Worm (Caenorhabditis elegans) whole organism, L2 larva: ENCODE data around the gene F22B7.1.

Source experiments
- C34F6.9 ChIP-seq: fragments of 150-350 bp; optimal IDR thresholded peaks from 2 replicates; lab custom pipeline; 2014; ENCODE audit warnings: missing biosample characterization, missing genetic modification characterization
- F13H6.1 ChIP-seq: sonication (generic microtip); optimal IDR thresholded peaks from 2 replicates; lab custom pipeline; 2016; ENCODE audit warnings: missing genetic modification characterization, missing compliant biosample characterization
- ZK546.5 ChIP-seq: sonication (generic microtip); optimal IDR thresholded peaks from 2 replicates; lab custom pipeline; 2017; ENCODE audit warnings: missing biosample characterization, missing genetic modification characterization
- aly-2 ChIP-seq: fragments of 150-350 bp; optimal IDR thresholded peaks from 2 replicates; lab custom pipeline; 2014; ENCODE audit warnings: missing biosample characterization, missing genetic modification characterization
- ama-1 ChIP-seq: fragments of 150-350 bp; optimal IDR thresholded peaks from 2 replicates; lab custom pipeline; 2018; ENCODE audit warnings: inconsistent platforms
- ceh-16 ChIP-seq: fragments of 150-350 bp; optimal IDR thresholded peaks from 2 replicates; lab custom pipeline; 2014; ENCODE audit warnings: missing biosample characterization, missing genetic modification characterization
- ceh-82 ChIP-seq: fragments of 150-350 bp; optimal IDR thresholded peaks from 2 replicates; lab custom pipeline; 2014; ENCODE audit warnings: missing biosample characterization, missing genetic modification characterization
- crh-2 ChIP-seq: sonication (generic microtip); optimal IDR thresholded peaks from 2 replicates; lab custom pipeline; 2017; ENCODE audit warnings: missing biosample characterization, missing genetic modification characterization
- egl-27 ChIP-seq: sonication (generic microtip); optimal IDR thresholded peaks from 3 replicates; lab custom pipeline; 2017; ENCODE audit warnings: missing biosample characterization, missing genetic modification reagents, missing genetic modification characterization
- elt-1 ChIP-seq: fragments of 150-350 bp; optimal IDR thresholded peaks from 2 replicates; lab custom pipeline; 2014; ENCODE audit warnings: missing biosample characterization, missing genetic modification characterization
- elt-3 ChIP-seq: sonication (generic microtip); optimal IDR thresholded peaks from 2 replicates; lab custom pipeline; 2017; ENCODE audit warnings: missing biosample characterization, missing genetic modification characterization
- fos-1 ChIP-seq: fragments of 150-350 bp; optimal IDR thresholded peaks from 2 replicates; lab custom pipeline; 2014; ENCODE audit warnings: missing biosample characterization, missing genetic modification characterization
- lin-11 ChIP-seq: fragments of 150-350 bp; sonication (generic microtip); optimal IDR thresholded peaks from 2 replicates; lab custom pipeline; 2014; ENCODE audit warnings: missing biosample characterization, missing genetic modification characterization, inconsistent platforms, mixed read lengths
- lin-39 ChIP-seq: fragments of 150-350 bp; optimal IDR thresholded peaks from 2 replicates; lab custom pipeline; 2014; ENCODE audit warnings: missing biosample characterization, missing genetic modification reagents, missing genetic modification characterization
- lsy-2 ChIP-seq, 2 experiments: fragments of 150-350 bp in 1 of 2; sonication (generic microtip) in 1 of 2; optimal IDR thresholded peaks; 2 replicates each; lab custom pipeline; 2014 to 2017; ENCODE audit warnings: missing biosample characterization in 2 of 2, missing genetic modification characterization in 2 of 2
- mab-5 ChIP-seq: fragments of 150-350 bp; optimal IDR thresholded peaks from 2 replicates; lab custom pipeline; 2014; ENCODE audit warnings: missing biosample characterization, missing genetic modification characterization
- mbf-1 ChIP-seq: sonication (generic microtip); optimal IDR thresholded peaks from 2 replicates; lab custom pipeline; 2017; ENCODE audit warnings: missing biosample characterization, missing genetic modification characterization
- mdl-1 ChIP-seq, 2 experiments: fragments of 150-350 bp in 1 of 2; sonication (generic microtip) in 1 of 2; optimal IDR thresholded peaks; 2 replicates each; lab custom pipeline; 2017; ENCODE audit warnings: missing biosample characterization in 2 of 2, missing genetic modification characterization in 2 of 2
- nhr-10 ChIP-seq: sonication (generic microtip); optimal IDR thresholded peaks from 2 replicates; lab custom pipeline; 2017; ENCODE audit warnings: missing biosample characterization, missing genetic modification characterization
- nhr-11 ChIP-seq: fragments of 150-350 bp; optimal IDR thresholded peaks from 2 replicates; lab custom pipeline; 2014; ENCODE audit warnings: missing biosample characterization, missing genetic modification characterization
- nhr-21 ChIP-seq: fragments of 150-350 bp; optimal IDR thresholded peaks from 2 replicates; lab custom pipeline; 2014; ENCODE audit warnings: missing biosample characterization, missing genetic modification characterization
- nhr-237 ChIP-seq: fragments of 150-350 bp; optimal IDR thresholded peaks from 2 replicates; lab custom pipeline; 2014; ENCODE audit warnings: missing biosample characterization, missing genetic modification characterization
- nhr-25 ChIP-seq: fragments of 150-350 bp; sonication (generic microtip); optimal IDR thresholded peaks from 3 replicates; lab custom pipeline; 2014; ENCODE audit warnings: missing biosample characterization, missing genetic modification characterization
- nhr-6 ChIP-seq: fragments of 150-350 bp; optimal IDR thresholded peaks from 2 replicates; lab custom pipeline; 2014; ENCODE audit warnings: missing biosample characterization, missing genetic modification characterization
- nhr-77 ChIP-seq: fragments of 150-350 bp; optimal IDR thresholded peaks from 2 replicates; lab custom pipeline; 2014; ENCODE audit warnings: missing biosample characterization, missing genetic modification characterization
- peb-1 ChIP-seq: fragments of 150-350 bp; optimal IDR thresholded peaks from 2 replicates; lab custom pipeline; 2014; ENCODE audit warnings: missing biosample characterization, missing genetic modification characterization
- skn-1 ChIP-seq: sonication (generic microtip); optimal IDR thresholded peaks from 2 replicates; lab custom pipeline; 2017; ENCODE audit warnings: missing biosample characterization, missing genetic modification characterization
- sma-9 ChIP-seq, 2 experiments: fragments of 150-350 bp in 1 of 2; sonication (generic microtip) in 1 of 2; optimal IDR thresholded peaks; 2 replicates each; lab custom pipeline; 2014 to 2016; ENCODE audit warnings: missing genetic modification characterization in 2 of 2, mild to moderate bottlenecking in 1 of 2, missing biosample characterization in 1 of 2, missing compliant biosample characterization in 1 of 2, missing genetic modification reagents in 1 of 2, moderate library complexity in 1 of 2
- snpc-4 ChIP-seq: fragments of 150-350 bp; optimal IDR thresholded peaks from 2 replicates; lab custom pipeline; 2014; ENCODE audit warnings: missing biosample characterization, missing genetic modification characterization
- unc-39 ChIP-seq: fragments of 150-350 bp; optimal IDR thresholded peaks from 2 replicates; lab custom pipeline; 2014; ENCODE audit warnings: missing biosample characterization, missing genetic modification characterization
- unc-55 ChIP-seq: fragments of 150-350 bp; sonication (generic microtip); optimal IDR thresholded peaks from 3 replicates; lab custom pipeline; 2014; ENCODE audit warnings: missing biosample characterization, missing genetic modification reagents, missing genetic modification characterization
- zag-1 ChIP-seq: fragments of 150-350 bp; optimal IDR thresholded peaks from 2 replicates; lab custom pipeline; 2014; ENCODE audit warnings: missing biosample characterization, missing genetic modification characterization
- ztf-1 ChIP-seq: fragments of 200-800 bp; sonication (Bioruptor generic); conservative IDR thresholded peaks from 2 replicates; pipeline ENCODE4 v1.3.6; 2022; ENCODE audit warnings: missing genetic modification characterization, missing compliant biosample characterization
- ztf-11 ChIP-seq: sonication (generic microtip); optimal IDR thresholded peaks from 2 replicates; lab custom pipeline; 2017; ENCODE audit warnings: missing biosample characterization, missing genetic modification characterization
- ztf-4 ChIP-seq: fragments of 150-350 bp; optimal IDR thresholded peaks from 2 replicates; lab custom pipeline; 2014; ENCODE audit warnings: missing biosample characterization, missing genetic modification characterization

Gene F22B7.1

DNA sequence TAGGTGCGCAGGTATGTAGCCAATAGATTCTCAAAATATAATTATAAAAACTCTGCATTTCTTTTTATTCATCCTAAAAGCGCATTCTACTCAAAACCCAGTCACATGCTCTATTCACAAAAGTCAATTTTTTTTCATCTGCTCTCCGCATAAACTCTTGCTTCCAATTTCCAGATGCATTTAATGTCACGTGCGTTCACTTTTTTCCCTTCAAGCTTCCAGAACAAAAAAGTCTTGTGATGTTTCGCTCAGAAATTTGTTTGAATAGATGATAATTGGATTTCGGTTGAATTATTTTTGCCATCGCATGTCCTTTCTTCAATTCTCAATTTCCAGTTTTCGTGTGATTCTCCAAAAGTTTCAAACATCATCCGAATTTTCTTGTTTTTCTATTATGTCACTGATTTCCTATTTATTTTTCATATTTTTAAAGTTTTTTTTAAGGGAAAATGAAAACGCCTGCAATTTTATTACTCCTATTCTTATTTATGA lies at the start of gene F22B7.1:
Gene F22B7.1, plus strand, starts transcription at position 442 of the 492 bp plus-strand sequence.
- TF ChIP-seq ztf-4 (no peak), lsy-2 (tag; optimal IDR thresholded peaks at IDR 0.05; lab: Kevin White, UChicago) (peak in 1 of 2 experiments; percentile 60), C34F6.9 (peak; percentile 26)
- TF ChIP-seq, all 48 proteins: peak for 2

DNA sequence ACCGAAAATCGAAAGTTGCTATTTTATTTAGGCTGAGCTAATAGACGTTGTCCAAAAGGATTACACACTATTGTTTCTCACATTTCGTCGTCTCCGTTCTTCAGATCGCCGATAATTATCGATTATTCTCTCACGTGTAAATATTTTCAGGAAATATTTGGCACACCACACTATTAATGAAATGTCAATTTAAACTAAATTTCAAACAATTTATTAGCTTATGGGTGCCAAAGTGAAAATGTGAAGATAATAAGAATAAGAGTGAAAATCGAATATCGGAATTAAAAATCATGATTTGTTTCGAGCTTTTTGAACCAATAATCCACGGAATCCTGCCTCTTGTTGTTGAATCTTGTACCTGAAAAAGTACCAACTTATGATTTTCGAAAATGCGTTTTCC lies 48.6 kb upstream of the F22B7.1 start, which contains the start of gene C06E1.11:
Gene C06E1.11, minus strand, starts transcription at position 101 of the 400 bp plus-strand sequence.
- TF ChIP-seq nhr-6 (no peak), nhr-10 (no peak), snpc-4 (tag; lab: Kevin White, UChicago) (no peak), egl-27 (tag; lab: Kevin White, UChicago) (no peak), ztf-4 (no peak), ceh-82 (no peak), zag-1 (tag; lab: Kevin White, UChicago) (no peak), mdl-1 (tag; optimal IDR thresholded peaks at IDR 0.05; lab: Kevin White, UChicago) (no peak), mab-5 (tag; lab: Kevin White, UChicago) (no peak), crh-2 (tag; lab: Kevin White, UChicago) (no peak), peb-1 (tag; lab: Kevin White, UChicago) (no peak), elt-1 (no peak), mbf-1 (tag; lab: Kevin White, UChicago) (no peak), ztf-11 (no peak), nhr-77 (tag; lab: Kevin White, UChicago) (no peak), lin-39 (tag; lab: Kevin White, UChicago) (no peak), unc-55 (GFP tag; lab: Kevin White, UChicago) (no peak), F13H6.1 (no peak), nhr-237 (tag; lab: Kevin White, UChicago) (no peak), lin-11 (tag; lab: Kevin White, UChicago) (no peak)

DNA sequence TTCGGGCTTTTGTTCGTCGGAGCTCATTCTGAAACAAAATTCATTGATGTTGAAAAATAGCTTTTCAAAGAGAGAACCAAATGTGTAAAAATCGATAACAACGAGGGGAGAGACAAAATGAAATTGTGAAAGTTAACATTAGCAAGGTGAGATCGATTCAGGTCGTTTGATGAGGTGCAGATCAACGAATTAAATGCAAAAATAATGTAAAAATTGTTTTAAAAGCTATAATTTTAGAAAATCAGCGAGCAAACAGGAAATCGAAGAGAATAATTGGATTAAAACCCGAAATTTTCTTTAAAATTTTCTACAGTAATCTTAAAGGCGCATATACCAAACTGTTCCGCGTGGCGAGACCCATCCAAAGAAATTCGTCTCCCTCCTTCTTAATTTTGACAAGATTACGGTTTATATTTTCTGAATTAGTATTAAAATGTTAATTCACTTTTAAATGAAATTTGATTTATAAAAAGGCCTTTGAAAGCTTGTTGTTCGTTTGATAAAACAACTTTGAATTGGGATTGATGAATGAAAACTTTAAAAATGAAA lies 46.7 kb upstream of the F22B7.1 start, which contains the start of gene C13G5.2:
Gene C13G5.2, minus strand, starts transcription at position 51 of the 549 bp plus-strand sequence.
- no peak for TF ChIP-seq fos-1 (tag; lab: Kevin White, UChicago)
- no peak for TF ChIP-seq elt-3 (tag; lab: Kevin White, UChicago)
- TF ChIP-seq sma-9 (GFP tag; optimal IDR thresholded peaks at IDR 0.05; lab: Kevin White, UChicago), result no peak
- TF ChIP-seq sma-9 (tag; optimal IDR thresholded peaks at IDR 0.05; lab: Kevin White, UChicago), result no peak
- no peak for TF ChIP-seq nhr-21 (tag; lab: Kevin White, UChicago)
- TF ChIP-seq nhr-11 (tag; lab: Kevin White, UChicago), result no peak
- no peak for TF ChIP-seq skn-1
- no peak for TF ChIP-seq lin-39 (tag; lab: Kevin White, UChicago)
- no peak for TF ChIP-seq aly-2 (tag; lab: Kevin White, UChicago)
- no peak for TF ChIP-seq mbf-1 (tag; lab: Kevin White, UChicago)
- no peak for TF ChIP-seq C34F6.9
- TF ChIP-seq nhr-77 (tag; lab: Kevin White, UChicago), result no peak
- TF ChIP-seq mdl-1 (tag; optimal IDR thresholded peaks at IDR 0.05; lab: Kevin White, UChicago), result no peak
- TF ChIP-seq ztf-11, result no peak
- no peak for TF ChIP-seq lsy-2 (tag; optimal IDR thresholded peaks at IDR 0.05; lab: Kevin White, UChicago)
- no peak for TF ChIP-seq ceh-16 (tag; lab: Kevin White, UChicago)
- TF ChIP-seq egl-27 (tag; lab: Kevin White, UChicago), result no peak
- TF ChIP-seq ama-1 (lab: Kevin White, UChicago), result no peak
- TF ChIP-seq ceh-82, result no peak

DNA sequence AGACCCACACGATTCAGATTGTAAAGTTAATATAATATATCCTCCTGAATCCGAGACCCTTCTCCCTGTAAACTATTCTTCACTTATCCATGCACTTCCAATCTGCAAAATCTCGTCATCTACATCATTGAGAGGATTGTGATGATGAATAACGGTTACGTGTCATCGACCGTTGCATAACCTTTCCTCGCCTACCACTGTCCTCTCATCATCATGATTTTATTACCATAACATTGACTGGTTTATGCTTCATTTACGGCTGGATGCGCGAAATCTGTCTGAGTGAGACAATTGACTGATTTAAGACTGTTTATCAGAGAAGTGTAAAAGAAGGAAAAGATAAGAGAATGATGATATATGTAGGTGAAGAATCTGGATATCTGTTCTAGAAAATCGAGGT lies 44.9 kb upstream of the F22B7.1 start:
- TF ChIP-seq ama-1 (lab: Kevin White, UChicago) (no peak), C34F6.9 (no peak), F13H6.1 (no peak), crh-2 (tag; lab: Kevin White, UChicago) (no peak), ztf-1 (no peak), unc-39 (tag; lab: Kevin White, UChicago) (no peak), nhr-77 (tag; lab: Kevin White, UChicago) (no peak), lin-11 (tag; lab: Kevin White, UChicago) (no peak), nhr-25 (tag; lab: Kevin White, UChicago) (no peak), fos-1 (tag; lab: Kevin White, UChicago) (no peak), lin-39 (tag; lab: Kevin White, UChicago) (no peak), ZK546.5 (tag; lab: Kevin White, UChicago) (no peak), skn-1 (no peak), egl-27 (tag; lab: Kevin White, UChicago) (no peak), nhr-10 (no peak)
